Fruit fly (Drosophila melanogaster) whole organism, pupa: Measurements from ENCODE around the gene Appl.

Source experiments
- CG12605 ChIP-seq: fragments of 200-800 bp; sonication (Bioruptor generic); IDR thresholded peaks from 2 replicates; pipeline ENCODE4 v1.3.6; 2022; ENCODE audit warnings: missing biosample characterization, missing genetic modification characterization
- CG8159 ChIP-seq: fragments of 200-800 bp; sonication (Bioruptor generic); optimal IDR thresholded peaks from 3 replicates; lab custom pipeline; 2018; ENCODE audit warnings: missing biosample characterization, mild to moderate bottlenecking, missing genetic modification characterization, moderate library complexity
- EcR ChIP-seq: fragments of 200-800 bp; sonication (Bioruptor generic); optimal IDR thresholded peaks from 3 replicates; lab custom pipeline; 2019; ENCODE audit warnings: missing biosample characterization, missing genetic modification characterization, mild to moderate bottlenecking, moderate library complexity, missing genetic modification reagents

- no peak for TF ChIP-seq EcR (GFP tag; lab: Kevin White, UChicago)
- no peak for TF ChIP-seq CG12605 (GFP tag; lab: Robert Waterston, UW)
- no peak for TF ChIP-seq CG8159 (tag; lab: Kevin White, UChicago)
Observed at dm6 chrX:542069-542468, 11.8 kb downstream of the Appl start.
